Worm (Caenorhabditis elegans) whole organism, mixed stage, embryonic: ENCODE results near the gene W03G11.2.

Source experiments
- nhr-12 ChIP-seq: fragments of 150-350 bp; optimal IDR thresholded peaks from 2 replicates; lab custom pipeline; 2014; ENCODE audit warnings: missing biosample characterization, missing genetic modification characterization
- pha-4 ChIP-seq: fragments of 150-350 bp; optimal IDR thresholded peaks from 2 replicates; lab custom pipeline; 2018; ENCODE audit warnings: missing biosample characterization, missing genetic modification reagents, missing genetic modification characterization
- unc-39 ChIP-seq: fragments of 150-350 bp; optimal IDR thresholded peaks from 2 replicates; lab custom pipeline; 2014; ENCODE audit warnings: missing biosample characterization, missing genetic modification characterization
- unc-62 ChIP-seq: fragments of 150-350 bp; optimal IDR thresholded peaks from 2 replicates; lab custom pipeline; 2014; ENCODE audit warnings: missing biosample characterization, missing genetic modification reagents, missing genetic modification characterization

- TF ChIP-seq unc-62 (GFP tag; lab: Kevin White, UChicago), result no peak
- TF ChIP-seq nhr-12 (tag; lab: Kevin White, UChicago), result no peak
- TF ChIP-seq pha-4, result no peak
- TF ChIP-seq unc-39 (tag; lab: Kevin White, UChicago), result no peak
These were observed 35.3 kb upstream of the W03G11.2 start, which contains the start of gene M153.5 for ce11 chrX:12143693-12144092.
